Worm (Caenorhabditis elegans): ENCODE measurements around the gene F56D3.1.

DNA sequence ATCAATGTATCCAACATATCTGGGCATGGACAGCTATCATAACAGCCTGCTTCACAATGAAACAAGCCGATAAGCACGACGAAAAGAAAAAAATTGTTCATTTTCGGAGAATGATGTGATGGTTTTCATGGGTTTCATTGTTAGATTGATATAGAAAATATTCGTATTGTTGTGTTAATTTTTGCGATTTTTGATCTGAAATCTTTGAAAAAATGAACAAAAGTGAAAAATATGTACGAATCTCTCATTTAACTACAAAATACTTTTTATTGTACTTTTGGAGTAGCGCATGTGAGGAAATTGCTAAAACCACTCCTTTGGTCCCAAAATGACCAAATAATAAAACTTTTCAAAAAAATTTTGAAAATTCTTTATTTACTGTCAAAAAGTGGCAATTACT lies 24.4 kb downstream of the F56D3.1 start, which contains the start of gene R03H10.5:
- TF ChIP-seq flt-1 (GFP tag; IDR thresholded peaks at IDR 0.05) (no peak), klf-2 (GFP tag; conservative IDR thresholded peaks at IDR 0.05) (no peak), T22C8.4 (GFP tag; IDR thresholded peaks at IDR 0.05) (no peak), ref-1 (GFP tag; conservative IDR thresholded peaks at IDR 0.05) (no peak), tab-1 (GFP tag; IDR thresholded peaks at IDR 0.05) (no peak), med-1 (GFP tag; optimal IDR thresholded peaks at IDR 0.05; ENCODE audit: insufficient read depth) (no peak), ztf-23 (GFP tag; IDR thresholded peaks at IDR 0.05) (no peak), ztf-29 (GFP tag; IDR thresholded peaks at IDR 0.05) (no peak)

All from whole organism, midembryonic.